Worm (Caenorhabditis elegans) whole organism, young adult: ENCODE data around the gene F23B2.10.

Experiments
- B0019.2 ChIP-seq: fragments of 200-800 bp; sonication (Bioruptor generic); conservative IDR thresholded peaks from 2 replicates; pipeline ENCODE4 v1.3.6; 2022; ENCODE audit warnings: missing genetic modification reagents, missing genetic modification characterization, missing compliant biosample characterization
- B0336.3 ChIP-seq: fragments of 200-800 bp; sonication (Bioruptor generic); IDR thresholded peaks from 2 replicates; pipeline ENCODE4 v1.3.6; 2022; ENCODE audit warnings: missing genetic modification characterization, missing compliant biosample characterization
- F22D6.2 ChIP-seq: sonication (generic microtip); optimal IDR thresholded peaks from 2 replicates; lab custom pipeline; 2016; ENCODE audit warnings: mild to moderate bottlenecking, missing genetic modification characterization, missing compliant biosample characterization
- F23B12.7 ChIP-seq: sonication (generic microtip); optimal IDR thresholded peaks from 2 replicates; lab custom pipeline; 2017; ENCODE audit warnings: missing genetic modification characterization, mild to moderate bottlenecking, missing compliant biosample characterization, antibody characterized with exemption, moderate library complexity; ENCODE audit not compliant: insufficient read depth
- F37B4.10 ChIP-seq: fragments of 200-800 bp; sonication (Bioruptor generic); IDR thresholded peaks from 2 replicates; pipeline ENCODE4 v1.3.6; 2022; ENCODE audit warnings: missing genetic modification characterization, missing compliant biosample characterization
- F49E8.2 ChIP-seq: sonication (generic microtip); optimal IDR thresholded peaks from 3 replicates; lab custom pipeline; 2017; ENCODE audit warnings: missing genetic modification characterization, mild to moderate bottlenecking, missing compliant biosample characterization, antibody characterized with exemption, moderate library complexity; ENCODE audit not compliant: insufficient read depth
- F55B11.4 ChIP-seq: sonication (generic microtip); optimal IDR thresholded peaks from 2 replicates; lab custom pipeline; 2016; ENCODE audit warnings: missing compliant biosample characterization, missing genetic modification characterization, borderline replicate concordance; ENCODE audit not compliant: insufficient read depth
- F57A8.1 ChIP-seq: fragments of 200-800 bp; sonication (Bioruptor generic); optimal IDR thresholded peaks from 2 replicates; lab custom pipeline; 2018; ENCODE audit warnings: mild to moderate bottlenecking, missing genetic modification characterization, moderate library complexity, missing compliant biosample characterization
- K11D2.4 ChIP-seq: fragments of 200-800 bp; sonication (Bioruptor generic); IDR thresholded peaks from 2 replicates; pipeline ENCODE4 v1.3.6; 2022; ENCODE audit warnings: missing genetic modification reagents, missing genetic modification characterization, missing compliant biosample characterization
- T26A5.8 ChIP-seq: sonication (generic microtip); optimal IDR thresholded peaks from 2 replicates; lab custom pipeline; 2016; ENCODE audit warnings: missing genetic modification characterization, missing compliant biosample characterization
- Y53F4B.3 ChIP-seq: fragments of 200-800 bp; sonication (Bioruptor generic); IDR thresholded peaks from 2 replicates; pipeline ENCODE4 v1.3.6; 2022; ENCODE audit warnings: missing genetic modification reagents, missing genetic modification characterization, missing compliant biosample characterization
- Y67H2A.10 ChIP-seq: fragments of 200-800 bp; sonication (Bioruptor generic); conservative IDR thresholded peaks from 2 replicates; pipeline ENCODE4 v1.3.6; 2022; ENCODE audit warnings: missing genetic modification reagents, missing genetic modification characterization, missing compliant biosample characterization
- ZK185.1 ChIP-seq: sonication (generic microtip); optimal IDR thresholded peaks from 2 replicates; lab custom pipeline; 2016; ENCODE audit warnings: mild to moderate bottlenecking, missing genetic modification characterization, missing compliant biosample characterization; ENCODE audit not compliant: poor library complexity, severe bottlenecking
- aptf-3 ChIP-seq: fragments of 200-800 bp; sonication (Bioruptor generic); IDR thresholded peaks from 2 replicates; pipeline ENCODE4 v1.3.6; 2022; ENCODE audit warnings: missing genetic modification characterization, missing compliant biosample characterization
- atf-7 ChIP-seq: sonication (generic microtip); optimal IDR thresholded peaks from 2 replicates; lab custom pipeline; 2017; ENCODE audit warnings: mild to moderate bottlenecking, missing genetic modification characterization, missing compliant biosample characterization
- attf-5 ChIP-seq: fragments of 200-800 bp; sonication (Bioruptor generic); optimal IDR thresholded peaks from 2 replicates; lab custom pipeline; 2018; ENCODE audit warnings: mild to moderate bottlenecking, missing genetic modification characterization, missing compliant biosample characterization
- ccch-3 ChIP-seq: fragments of 200-800 bp; sonication (Bioruptor generic); optimal IDR thresholded peaks from 2 replicates; lab custom pipeline; 2018; ENCODE audit warnings: mild to moderate bottlenecking, missing genetic modification characterization, missing compliant biosample characterization
- ceh-27 ChIP-seq: fragments of 200-800 bp; sonication (Bioruptor generic); optimal IDR thresholded peaks from 2 replicates; lab custom pipeline; 2018; ENCODE audit warnings: mild to moderate bottlenecking, missing genetic modification characterization, moderate library complexity, missing compliant biosample characterization
- ceh-58 ChIP-seq: fragments of 200-800 bp; sonication (Bioruptor generic); IDR thresholded peaks from 2 replicates; pipeline ENCODE4 v1.3.6; 2022; ENCODE audit warnings: missing genetic modification characterization, missing compliant biosample characterization
- ceh-91 ChIP-seq: fragments of 200-800 bp; sonication (Bioruptor generic); IDR thresholded peaks from 2 replicates; pipeline ENCODE4 v1.3.6; 2022; ENCODE audit warnings: missing genetic modification reagents, missing genetic modification characterization, missing compliant biosample characterization
- dpl-1 ChIP-seq: fragments of 150-350 bp; optimal IDR thresholded peaks from 2 replicates; lab custom pipeline; 2014; ENCODE audit warnings: missing biosample characterization, missing genetic modification reagents, missing genetic modification characterization
- efl-1 ChIP-seq: fragments of 150-350 bp; optimal IDR thresholded peaks from 2 replicates; lab custom pipeline; 2014; ENCODE audit warnings: missing biosample characterization, missing genetic modification reagents, missing genetic modification characterization
- ets-4 ChIP-seq: fragments of 200-800 bp; sonication (Bioruptor generic); optimal IDR thresholded peaks from 2 replicates; lab custom pipeline; 2018; ENCODE audit warnings: mild to moderate bottlenecking, missing genetic modification characterization, missing compliant biosample characterization
- hlh-12 ChIP-seq: sonication (generic microtip); optimal IDR thresholded peaks from 2 replicates; lab custom pipeline; 2016; ENCODE audit warnings: missing genetic modification characterization, missing compliant biosample characterization
- hlh-26 ChIP-seq: fragments of 200-800 bp; sonication (Bioruptor generic); conservative IDR thresholded peaks from 2 replicates; pipeline ENCODE4 v1.3.6; 2022; ENCODE audit warnings: missing genetic modification reagents, missing genetic modification characterization, missing compliant biosample characterization
- hmg-1.2 ChIP-seq: fragments of 200-800 bp; sonication (Bioruptor generic); IDR thresholded peaks from 2 replicates; pipeline ENCODE4 v1.3.6; 2022; ENCODE audit warnings: missing genetic modification reagents, missing genetic modification characterization, missing compliant biosample characterization
- hmg-20 ChIP-seq: fragments of 200-800 bp; sonication (Bioruptor generic); IDR thresholded peaks from 2 replicates; pipeline ENCODE4 v1.3.6; 2022; ENCODE audit warnings: missing genetic modification reagents, missing genetic modification characterization, missing compliant biosample characterization
- hrde-1 ChIP-seq: sonication (generic microtip); optimal IDR thresholded peaks from 2 replicates; lab custom pipeline; 2016; ENCODE audit warnings: missing genetic modification characterization, mild to moderate bottlenecking, missing compliant biosample characterization, moderate library complexity, missing genotype, missing genetic modification reagents, borderline replicate concordance
- lag-1 ChIP-seq: fragments of 200-800 bp; sonication (Bioruptor generic); IDR thresholded peaks from 2 replicates; pipeline ENCODE4 v1.3.6; 2022; ENCODE audit warnings: missing genetic modification reagents, missing genetic modification characterization, missing compliant biosample characterization
- lin-54 ChIP-seq: fragments of 200-800 bp; sonication (Bioruptor generic); optimal IDR thresholded peaks from 2 replicates; lab custom pipeline; 2018; ENCODE audit warnings: mild to moderate bottlenecking, missing genetic modification characterization, missing compliant biosample characterization
- lir-1 ChIP-seq: fragments of 200-800 bp; sonication (Bioruptor generic); conservative IDR thresholded peaks from 2 replicates; pipeline ENCODE4 v1.3.6; 2022; ENCODE audit warnings: missing genetic modification reagents, missing genetic modification characterization, missing compliant biosample characterization
- madf-3 ChIP-seq: fragments of 200-800 bp; sonication (Bioruptor generic); IDR thresholded peaks from 2 replicates; pipeline ENCODE4 v1.3.6; 2022; ENCODE audit warnings: missing genetic modification reagents, missing genetic modification characterization, missing compliant biosample characterization
- mcd-1 ChIP-seq: fragments of 200-800 bp; sonication (Bioruptor generic); IDR thresholded peaks from 2 replicates; pipeline ENCODE4 v1.3.6; 2022; ENCODE audit warnings: missing genetic modification reagents, missing genetic modification characterization, missing compliant biosample characterization
- mel-28 ChIP-seq: sonication (generic microtip); optimal IDR thresholded peaks from 2 replicates; lab custom pipeline; 2016; ENCODE audit warnings: borderline replicate concordance, mild to moderate bottlenecking, missing genetic modification characterization, missing compliant biosample characterization
- nfya-1 ChIP-seq: sonication (generic microtip); optimal IDR thresholded peaks from 2 replicates; lab custom pipeline; 2017; ENCODE audit warnings: antibody characterized with exemption, missing compliant biosample characterization, missing genetic modification characterization, borderline replicate concordance; ENCODE audit not compliant: insufficient read depth
- nfya-2 ChIP-seq: fragments of 200-800 bp; sonication (Bioruptor generic); IDR thresholded peaks from 2 replicates; pipeline ENCODE4 v1.3.6; 2022; ENCODE audit warnings: missing genetic modification reagents, missing genetic modification characterization, missing compliant biosample characterization
- nhr-120 ChIP-seq: fragments of 200-800 bp; sonication (Bioruptor generic); IDR thresholded peaks from 2 replicates; pipeline ENCODE4 v1.3.6; 2022; ENCODE audit warnings: missing genetic modification characterization, missing compliant biosample characterization
- nhr-27 ChIP-seq: fragments of 200-800 bp; sonication (Bioruptor generic); optimal IDR thresholded peaks from 2 replicates; lab custom pipeline; 2018; ENCODE audit warnings: mild to moderate bottlenecking, missing genetic modification characterization, moderate library complexity, missing compliant biosample characterization
- nhr-80 ChIP-seq: sonication (generic microtip); optimal IDR thresholded peaks from 2 replicates; lab custom pipeline; 2016; ENCODE audit warnings: missing genetic modification characterization, missing compliant biosample characterization
- nhr-90 ChIP-seq: sonication (generic microtip); optimal IDR thresholded peaks from 2 replicates; lab custom pipeline; 2016; ENCODE audit warnings: missing genotype, mild to moderate bottlenecking, missing genetic modification characterization, missing compliant biosample characterization
- pha-4 ChIP-seq: fragments of 150-350 bp; sonication (generic microtip); optimal IDR thresholded peaks from 2 replicates; lab custom pipeline; 2014; ENCODE audit warnings: missing biosample characterization, missing genetic modification reagents, missing genetic modification characterization
- rec-8 ChIP-seq, 2 experiments: sonication (generic microtip); optimal IDR thresholded peaks; 2 replicates each; lab custom pipeline; 2016; ENCODE audit warnings: mild to moderate bottlenecking in 2 of 2, missing genetic modification characterization in 2 of 2, missing genetic modification reagents in 2 of 2, missing genotype in 2 of 2, missing biosample characterization in 1 of 2, missing compliant biosample characterization in 1 of 2, moderate library complexity in 1 of 2
- snpc-3.4 ChIP-seq: sonication (generic microtip); optimal IDR thresholded peaks from 2 replicates; lab custom pipeline; 2017; ENCODE audit warnings: missing genetic modification characterization, mild to moderate bottlenecking, missing compliant biosample characterization, antibody characterized with exemption, moderate library complexity, missing genotype, missing genetic modification reagents
- somi-1 ChIP-seq: fragments of 200-800 bp; sonication (Bioruptor generic); optimal IDR thresholded peaks from 2 replicates; lab custom pipeline; 2018; ENCODE audit warnings: mild to moderate bottlenecking, missing genetic modification characterization, missing compliant biosample characterization
- tlf-1 ChIP-seq: fragments of 200-800 bp; sonication (Bioruptor generic); optimal IDR thresholded peaks from 2 replicates; lab custom pipeline; 2018; ENCODE audit warnings: mild to moderate bottlenecking, missing genetic modification characterization, missing compliant biosample characterization
- unc-130 ChIP-seq: sonication (generic microtip); optimal IDR thresholded peaks from 2 replicates; lab custom pipeline; 2016; ENCODE audit warnings: missing genetic modification reagents, missing genetic modification characterization, missing compliant biosample characterization
- ztf-28 ChIP-seq: fragments of 200-800 bp; sonication (Bioruptor generic); IDR thresholded peaks from 2 replicates; pipeline ENCODE4 v1.3.6; 2022; ENCODE audit warnings: missing genetic modification reagents, missing genetic modification characterization, missing compliant biosample characterization

The F23B2.10 gene

DNA sequence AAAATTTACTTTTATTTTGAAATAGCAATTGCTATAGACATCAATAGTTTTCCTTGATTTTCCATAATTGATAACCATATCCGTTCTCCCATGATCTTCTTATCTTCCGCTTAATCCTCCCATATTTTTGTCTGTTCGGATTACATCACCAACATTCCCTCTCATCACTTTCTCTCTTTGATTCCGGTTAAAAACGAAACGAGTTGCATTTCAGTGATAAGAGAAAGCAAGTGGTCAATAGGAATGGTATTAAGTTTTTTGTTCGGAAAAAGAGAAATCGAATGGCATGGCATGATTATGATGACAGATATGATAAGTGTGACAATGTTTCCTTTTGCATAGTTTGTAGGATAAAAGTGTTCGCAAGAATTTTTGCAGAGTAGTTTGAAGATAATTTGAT, 42.1 kb downstream of the F23B2.10 start:
- no peak for TF ChIP-seq F49E8.2 (tag; lab: Kevin White, UChicago)
- peak; percentile 46 for TF ChIP-seq ets-4
- TF ChIP-seq lir-1 (GFP tag; lab: Robert Waterston, UW), result no peak
- TF ChIP-seq ceh-91 (GFP tag; lab: Robert Waterston, UW), result no peak
- TF ChIP-seq atf-7 (tag; lab: Kevin White, UChicago), result no peak
- no peak for TF ChIP-seq nhr-90 (tag; lab: Kevin White, UChicago)
- no peak for TF ChIP-seq pha-4 (tag; lab: Kevin White, UChicago)
- no peak for TF ChIP-seq lag-1 (GFP tag; lab: Robert Waterston, UW)
- no peak for TF ChIP-seq F57A8.1 (GFP tag; lab: Kevin White, UChicago)
- no peak for TF ChIP-seq Y67H2A.10 (GFP tag; lab: Robert Waterston, UW)
- no peak for TF ChIP-seq lin-54 (GFP tag; lab: Kevin White, UChicago)
- TF ChIP-seq nhr-80 (tag; lab: Kevin White, UChicago), result peak; percentile 85
- TF ChIP-seq hlh-26 (GFP tag; lab: Robert Waterston, UW), result no peak
- TF ChIP-seq ccch-3 (GFP tag; lab: Kevin White, UChicago), result no peak
- no peak for TF ChIP-seq rec-8 (tag; optimal IDR thresholded peaks at IDR 0.05; lab: Kevin White, UChicago)
- no peak for TF ChIP-seq F55B11.4

DNA sequence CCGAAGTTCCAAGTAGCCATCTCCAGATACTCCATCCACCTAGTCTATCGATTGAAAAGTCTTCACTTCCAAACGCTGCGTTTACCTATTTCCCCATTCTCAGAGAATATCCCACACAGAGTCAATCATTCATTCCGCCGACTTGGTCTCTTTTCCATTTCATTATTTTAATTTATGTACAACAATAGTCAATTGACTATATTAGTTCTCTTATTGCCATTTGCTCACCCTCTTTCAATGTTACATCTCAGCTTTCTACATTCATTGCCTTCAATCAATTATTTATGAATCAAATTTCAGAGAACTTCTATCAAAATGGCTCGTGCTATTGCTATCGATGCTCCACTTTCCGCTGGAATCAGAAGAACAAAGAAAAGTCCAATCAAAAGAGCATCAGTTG, 45.5 kb downstream of the F23B2.10 start, which contains the start of gene aly-1:
aly-1 (plus strand) TSS at position 301 of the 400 bp plus-strand sequence.
- TF ChIP-seq ceh-27 (GFP tag; lab: Kevin White, UChicago) (no peak), nhr-27 (tag; lab: Kevin White, UChicago) (no peak), F22D6.2 (no peak), K11D2.4 (GFP tag; lab: Robert Waterston, UW) (no peak), T26A5.8 (tag; lab: Kevin White, UChicago) (no peak), mel-28 (tag; lab: Kevin White, UChicago) (no peak), ztf-28 (GFP tag; lab: Robert Waterston, UW) (no peak), F23B12.7 (tag; lab: Kevin White, UChicago) (no peak), hmg-1.2 (GFP tag; lab: Robert Waterston, UW) (no peak), Y53F4B.3 (GFP tag; lab: Robert Waterston, UW) (no peak), mcd-1 (GFP tag; lab: Robert Waterston, UW) (no peak), tlf-1 (GFP tag; lab: Kevin White, UChicago) (no peak), aptf-3 (GFP tag; lab: Robert Waterston, UW) (no peak), ZK185.1 (tag; lab: Kevin White, UChicago) (no peak), nhr-80 (tag; lab: Kevin White, UChicago) (no peak), unc-130 (GFP tag; lab: Kevin White, UChicago) (no peak), efl-1 (GFP tag; lab: Kevin White, UChicago) (no peak), nhr-120 (no peak), F37B4.10 (no peak)

ce11 chrIV:9107464-9107863, 46.7 kb downstream of the F23B2.10 start:
- no peak for TF ChIP-seq ceh-27 (GFP tag; lab: Kevin White, UChicago)
- TF ChIP-seq hmg-20 (GFP tag; lab: Robert Waterston, UW), result no peak
- no peak for TF ChIP-seq nfya-2 (GFP tag; lab: Robert Waterston, UW)
- TF ChIP-seq B0336.3 (GFP tag; lab: Robert Waterston, UW), result no peak
- TF ChIP-seq dpl-1 (GFP tag; lab: Kevin White, UChicago), result no peak
- TF ChIP-seq B0019.2 (GFP tag; lab: Robert Waterston, UW), result no peak
- TF ChIP-seq hlh-12 (tag; lab: Kevin White, UChicago), result no peak
- TF ChIP-seq hmg-1.2 (GFP tag; lab: Robert Waterston, UW), result no peak
- no peak for TF ChIP-seq T26A5.8 (tag; lab: Kevin White, UChicago)
- no peak for TF ChIP-seq nfya-1
- TF ChIP-seq attf-5 (GFP tag; lab: Kevin White, UChicago), result peak; percentile 43
- TF ChIP-seq somi-1, result no peak
- no peak for TF ChIP-seq madf-3
- TF ChIP-seq ceh-58 (GFP tag; lab: Robert Waterston, UW), result no peak
- TF ChIP-seq hrde-1 (tag; lab: Kevin White, UChicago), result no peak
- TF ChIP-seq snpc-3.4 (tag; lab: Kevin White, UChicago), result peak; percentile 4
